Worm (Caenorhabditis elegans): ENCODE results near the gene srh-255.
"Not testable (repeated sequence)": the region's sequence is repeated elsewhere in the genome, so short reads cannot be mapped to it uniquely, and the experiment has no call there.

ce11 chrV:17022100-17022499 lies 42.7 kb upstream of the srh-255 start:
- not testable (repeated sequence) for TF ChIP-seq med-1 (GFP tag; optimal IDR thresholded peaks at IDR 0.05; ENCODE audit: insufficient read depth); ref-1 (GFP tag; conservative IDR thresholded peaks at IDR 0.05); flt-1 (GFP tag; IDR thresholded peaks at IDR 0.05); ztf-29 (GFP tag; IDR thresholded peaks at IDR 0.05)

Data from whole organism, midembryonic.